Fruit fly (Drosophila melanogaster): ENCODE data around the gene CG2116.

dm6 chrX:8179858-8180257 is 50.2 kb downstream of the CG2116 start:
- TF ChIP-seq CG6854 (GFP tag; optimal IDR thresholded peaks at IDR 0.05) (no peak), pdm3 (GFP tag; optimal IDR thresholded peaks at IDR 0.05) (no peak), Gug (GFP tag; IDR thresholded peaks at IDR 0.05) (no peak), topi (GFP tag; optimal IDR thresholded peaks at IDR 0.05) (no peak), net (GFP tag; optimal IDR thresholded peaks at IDR 0.05) (no peak), CG16779 (tag; optimal IDR thresholded peaks at IDR 0.05) (no peak), CG11294 (GFP tag; IDR thresholded peaks at IDR 0.05) (no peak), vri (GFP tag; optimal IDR thresholded peaks at IDR 0.05) (no peak), dsx (GFP tag; optimal IDR thresholded peaks at IDR 0.05; ENCODE audit: poor library complexity, severe bottlenecking) (no peak), OdsH (GFP tag; optimal IDR thresholded peaks at IDR 0.05) (no peak), Sox15 (GFP tag; optimal IDR thresholded peaks at IDR 0.05) (no peak), esn (GFP tag; optimal IDR thresholded peaks at IDR 0.05) (no peak)

Data from whole organism, prepupa.